Worm (Caenorhabditis elegans) whole organism, early embryonic: Measurements from ENCODE around the gene T03F6.9.

Source experiments
- B0310.2 ChIP-seq: sonication (generic microtip); optimal IDR thresholded peaks from 2 replicates; lab custom pipeline; 2016; ENCODE audit warnings: mild to moderate bottlenecking, missing genetic modification characterization, missing compliant biosample characterization
- F13C5.2 ChIP-seq: sonication (generic microtip); optimal IDR thresholded peaks from 2 replicates; lab custom pipeline; 2017; ENCODE audit warnings: mild to moderate bottlenecking, missing genetic modification characterization, inconsistent platforms, missing compliant biosample characterization
- ama-1 ChIP-seq: fragments of 150-350 bp; optimal IDR thresholded peaks from 2 replicates; lab custom pipeline; 2014
- ceh-13 ChIP-seq: fragments of 200-800 bp; sonication (Bioruptor generic); optimal IDR thresholded peaks from 2 replicates; lab custom pipeline; 2018; ENCODE audit warnings: mild to moderate bottlenecking, missing genetic modification characterization, missing compliant biosample characterization
- ceh-36 ChIP-seq: sonication (generic microtip); optimal IDR thresholded peaks from 2 replicates; lab custom pipeline; 2016; ENCODE audit warnings: missing genetic modification characterization, inconsistent platforms, missing compliant biosample characterization
- ets-7 ChIP-seq: sonication (generic microtip); optimal IDR thresholded peaks from 2 replicates; lab custom pipeline; 2016; ENCODE audit warnings: missing genotype, missing genetic modification characterization, missing compliant biosample characterization
- flt-1 ChIP-seq: fragments of 200-800 bp; sonication (Bioruptor generic); IDR thresholded peaks from 2 replicates; pipeline ENCODE4 v1.3.6; 2022; ENCODE audit warnings: missing genetic modification characterization, missing compliant biosample characterization
- scrt-1 ChIP-seq: fragments of 200-800 bp; sonication (Bioruptor generic); IDR thresholded peaks from 2 replicates; pipeline ENCODE4 v1.3.6; 2022; ENCODE audit warnings: missing genetic modification characterization, missing compliant biosample characterization
- tbx-11 ChIP-seq: fragments of 200-800 bp; sonication (Bioruptor generic); IDR thresholded peaks from 2 replicates; pipeline ENCODE4 v1.3.6; 2022; ENCODE audit warnings: missing genetic modification characterization, missing compliant biosample characterization
- tra-4 ChIP-seq: sonication (generic microtip); optimal IDR thresholded peaks from 2 replicates; lab custom pipeline; 2017; ENCODE audit warnings: missing genetic modification characterization, missing compliant biosample characterization

DNA sequence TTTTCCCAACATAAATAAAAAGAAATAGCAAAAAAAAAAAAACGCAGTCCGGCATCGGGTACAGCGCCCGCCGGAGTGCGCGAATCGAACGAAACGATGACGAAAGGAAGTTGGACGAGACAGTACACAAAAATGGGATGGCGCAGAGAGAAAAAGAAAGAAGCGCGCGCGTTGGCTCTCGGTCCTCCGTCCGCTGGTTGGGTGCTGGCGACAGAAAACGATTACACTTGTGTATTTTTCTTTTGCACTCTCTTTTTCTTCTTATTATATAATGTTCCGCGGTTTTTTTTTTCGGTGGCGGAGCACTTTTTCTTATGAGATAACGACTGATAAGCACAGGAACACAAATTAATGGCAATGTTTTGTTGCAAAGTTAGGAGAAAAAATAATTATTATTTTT lies 6.4 kb upstream of the T03F6.9 start:
- TF ChIP-seq ama-1 (lab: Kevin White, UChicago) (no peak), flt-1 (no peak), ceh-13 (no peak), ceh-36 (tag; lab: Kevin White, UChicago) (no peak), tbx-11 (no peak), scrt-1 (GFP tag; lab: Robert Waterston, UW) (no peak), B0310.2 (no peak), F13C5.2 (peak; percentile 1), ets-7 (no peak), tra-4 (tag; lab: Kevin White, UChicago) (no peak)
